Fruit fly (Drosophila melanogaster): ENCODE data around the gene sala.
A peak's percentile ranks its signal among the peaks of the same experiment; 100 is the strongest.

sala gene

DNA sequence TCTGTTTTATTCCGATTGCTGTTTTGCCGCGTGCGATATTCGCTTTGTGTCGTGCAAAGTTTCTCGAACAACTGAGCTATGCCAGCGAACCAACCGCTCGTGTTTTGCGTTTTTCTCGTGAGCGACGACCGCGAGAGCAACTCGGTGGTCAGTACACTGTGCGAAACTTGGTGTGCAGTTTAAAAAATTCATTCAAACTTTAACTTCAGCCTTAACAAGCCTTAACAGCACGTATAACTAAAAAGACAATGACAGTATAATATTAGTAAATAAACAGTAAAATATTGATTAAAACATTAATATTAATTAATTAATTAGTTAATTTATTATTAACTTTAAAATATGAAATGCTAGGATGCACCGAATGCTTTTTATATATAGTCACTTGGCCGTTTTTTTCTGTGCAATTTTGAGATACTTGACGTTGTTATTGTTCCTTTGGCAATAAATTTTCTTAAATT, 43.7 kb downstream of the sala start, which contains the start of gene CG31705 (continued):
- TF ChIP-seq Chrac-16 (GFP tag; optimal IDR thresholded peaks at IDR 0.05) (no peak), CG11696 (GFP tag; IDR thresholded peaks at IDR 0.05) (no peak; the same call in 1 of the 2 replicates), ato (GFP tag; IDR thresholded peaks at IDR 0.05; ENCODE audit: partially characterized antibody) (no peak), gcm (GFP tag; optimal IDR thresholded peaks at IDR 0.05) (no peak), sima (GFP tag; optimal IDR thresholded peaks at IDR 0.05) (no peak), kay (GFP tag; optimal IDR thresholded peaks at IDR 0.05) (no peak), CG8290 (GFP tag; optimal IDR thresholded peaks at IDR 0.05) (no peak), CG8290 (tag; optimal IDR thresholded peaks at IDR 0.05) (no peak), mam (GFP tag; optimal IDR thresholded peaks at IDR 0.05) (no peak), Awh (GFP tag; IDR thresholded peaks at IDR 0.05) (no peak), H2.0 (GFP tag; IDR thresholded peaks at IDR 0.05) (no peak)

DNA sequence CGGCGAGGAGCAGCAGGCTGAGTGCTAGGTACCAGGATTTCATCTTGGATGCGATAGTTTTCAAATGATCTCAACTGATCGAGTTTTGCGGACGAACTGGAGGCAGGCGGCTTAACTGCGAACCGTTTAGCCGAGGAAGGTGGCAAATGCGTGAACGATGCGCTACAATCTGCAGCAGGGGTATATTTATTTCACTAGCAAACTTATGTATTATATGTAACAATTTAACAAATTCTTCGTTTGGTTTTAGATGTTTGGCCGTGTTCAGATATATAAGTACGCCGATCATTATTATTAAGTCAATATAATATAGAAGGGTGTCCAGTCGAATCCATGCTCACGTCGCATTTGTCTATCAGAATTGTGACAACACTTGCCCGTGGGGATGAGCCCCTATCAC, 46.4 kb downstream of the sala start, which contains the start of gene CG31706:
TSS of gene CG31706 (minus strand) at position 101 of the 400 bp plus-strand sequence.
- TF ChIP-seq slbo (GFP tag; IDR thresholded peaks at IDR 0.05), result peak; percentile 10; the same call in 1 of the 2 replicates
- TF ChIP-seq Trl (optimal IDR thresholded peaks at IDR 0.05), result no peak
- TF ChIP-seq Trl (GFP tag; optimal IDR thresholded peaks at IDR 0.05), result no peak
- peak; percentile 31 for TF ChIP-seq CG10274 (GFP tag; optimal IDR thresholded peaks at IDR 0.05)

DNA sequence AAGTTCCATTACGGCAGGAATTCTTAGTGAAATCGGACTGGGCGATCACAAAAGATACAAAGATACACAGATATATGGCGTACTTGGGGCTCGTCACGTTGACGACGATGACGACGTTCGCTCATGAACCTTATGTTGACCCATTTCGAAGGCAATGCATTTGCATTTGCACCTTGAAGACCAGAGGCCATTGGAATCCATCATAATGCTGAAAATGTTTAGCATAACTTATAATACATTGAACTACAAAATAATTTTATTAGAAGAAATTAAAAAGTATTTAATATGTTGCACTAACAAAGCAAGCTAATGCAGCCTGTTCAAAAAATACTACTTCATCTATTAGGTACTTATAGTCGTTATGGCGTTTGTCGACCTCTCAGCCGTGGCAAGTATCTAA, 47.0 kb downstream of the sala start, which contains the start of gene CG34162:
TSS of gene CG34162 (plus strand) at position 301 of the 400 bp plus-strand sequence.
- TF ChIP-seq CG9817 (tag; optimal IDR thresholded peaks at IDR 0.05), result no peak
- no peak for TF ChIP-seq ftz-f1 (GFP tag; optimal IDR thresholded peaks at IDR 0.05)
- no peak for TF ChIP-seq unpg (GFP tag; optimal IDR thresholded peaks at IDR 0.05)
- no peak for TF ChIP-seq so (GFP tag; IDR thresholded peaks at IDR 0.05)
- no peak for TF ChIP-seq vfl (GFP tag; optimal IDR thresholded peaks at IDR 0.05)
- no peak for TF ChIP-seq CG1792 (GFP tag; optimal IDR thresholded peaks at IDR 0.05)
- TF ChIP-seq ap (GFP tag; IDR thresholded peaks at IDR 0.05), result no peak
- no peak for TF ChIP-seq gt (GFP tag; IDR thresholded peaks at IDR 0.05)
- no peak for TF ChIP-seq gem (tag; optimal IDR thresholded peaks at IDR 0.05)
- TF ChIP-seq Aef1 (GFP tag; IDR thresholded peaks at IDR 0.05), result no peak
- TF ChIP-seq Atf-2 (GFP tag; optimal IDR thresholded peaks at IDR 0.05), result no peak

DNA sequence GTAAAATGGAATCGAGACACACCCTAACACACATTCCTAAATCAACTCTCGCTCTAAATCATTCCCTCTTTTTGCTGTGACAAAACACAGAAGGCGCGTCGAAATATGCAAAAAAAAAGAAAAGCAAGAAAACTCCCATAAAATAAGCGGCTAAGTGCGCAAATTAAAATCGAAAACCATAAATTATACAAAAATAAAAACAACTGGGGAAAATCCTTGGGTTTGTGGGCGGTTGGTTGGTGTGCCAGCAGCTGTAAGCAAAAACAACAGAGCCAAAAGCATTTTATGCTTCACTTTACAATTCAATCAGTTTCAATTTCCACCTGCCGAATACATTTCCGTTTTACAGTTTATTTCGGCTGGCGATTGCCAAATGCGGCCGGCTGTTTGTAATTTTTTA, 51.3 kb downstream of the sala start, which contains the start of gene CG43438:
TSS of gene CG43438 (plus strand) at position 301 of the 400 bp plus-strand sequence.
- TF ChIP-seq Camta (GFP tag; optimal IDR thresholded peaks at IDR 0.05), result no peak
- TF ChIP-seq CG12071 (GFP tag; optimal IDR thresholded peaks at IDR 0.05), result no peak
- TF ChIP-seq ERR (GFP tag; optimal IDR thresholded peaks at IDR 0.05), result no peak
- TF ChIP-seq CG10654 (GFP tag; optimal IDR thresholded peaks at IDR 0.05), result no peak
- no peak for TF ChIP-seq dmrt99B (tag; optimal IDR thresholded peaks at IDR 0.05)
- no peak for TF ChIP-seq Gsc (GFP tag; IDR thresholded peaks at IDR 0.05)
- no peak for TF ChIP-seq CG8765 (GFP tag; IDR thresholded peaks at IDR 0.05)
